Fruit fly (Drosophila melanogaster) whole organism, embryonic: ENCODE results near the gene CG1273.
A peak's percentile ranks its signal among the peaks of the same experiment; 100 is the strongest.

ENCODE experiments used
- B-H1 ChIP-seq: fragments of 200-800 bp; sonication (Bioruptor generic); IDR thresholded peaks from 3 replicates; pipeline ENCODE4 v1.3.6; 2022; ENCODE audit warnings: missing biosample characterization, missing genetic modification characterization
- CG11093 ChIP-seq: fragments of 200-800 bp; sonication (Bioruptor generic); IDR thresholded peaks from 3 replicates; pipeline ENCODE4 v1.3.6; 2022; ENCODE audit warnings: missing biosample characterization, missing genetic modification characterization
- CG11695 ChIP-seq: fragments of 200-800 bp; sonication (Bioruptor generic); IDR thresholded peaks from 3 replicates; pipeline ENCODE4 v1.3.6; 2022; ENCODE audit warnings: missing biosample characterization, missing genetic modification characterization
- CG12219 ChIP-seq: fragments of 200-800 bp; sonication (Bioruptor generic); optimal IDR thresholded peaks from 3 replicates; lab custom pipeline; 2018; ENCODE audit warnings: missing biosample characterization, mild to moderate bottlenecking, missing genetic modification characterization
- CG12236 ChIP-seq: fragments of 200-800 bp; sonication (Bioruptor generic); optimal IDR thresholded peaks from 2 replicates; lab custom pipeline; 2016; ENCODE audit warnings: missing biosample characterization, missing genetic modification characterization
- CG13296 ChIP-seq: fragments of 200-800 bp; sonication (Bioruptor generic); optimal IDR thresholded peaks from 3 replicates; lab custom pipeline; 2018; ENCODE audit warnings: missing biosample characterization, mild to moderate bottlenecking, missing genetic modification characterization
- CG13424 ChIP-seq: fragments of 200-800 bp; sonication (Bioruptor generic); optimal IDR thresholded peaks from 2 replicates; lab custom pipeline; 2019; ENCODE audit warnings: missing biosample characterization, mild to moderate bottlenecking, missing genetic modification characterization, moderate library complexity
- CG15514 ChIP-seq: fragments of 200-800 bp; sonication (Bioruptor generic); optimal IDR thresholded peaks from 3 replicates; lab custom pipeline; 2017; ENCODE audit warnings: missing biosample characterization, missing genetic modification characterization, mild to moderate bottlenecking, moderate library complexity, missing genetic modification reagents
- CG16779 ChIP-seq: fragments of 200-800 bp; sonication (Bioruptor generic); IDR thresholded peaks from 2 replicates; pipeline ENCODE4 v1.3.6; 2022; ENCODE audit warnings: missing biosample characterization, missing genetic modification characterization
- CG16815 ChIP-seq: fragments of 200-800 bp; sonication (Bioruptor generic); optimal IDR thresholded peaks from 3 replicates; lab custom pipeline; 2017; ENCODE audit warnings: missing biosample characterization, mild to moderate bottlenecking, missing genetic modification characterization
- CG17186 ChIP-seq: fragments of 200-800 bp; sonication (Bioruptor generic); optimal IDR thresholded peaks from 3 replicates; lab custom pipeline; 2017; ENCODE audit warnings: missing biosample characterization, missing genetic modification reagents, missing genetic modification characterization
- CG17829 ChIP-seq: fragments of 200-800 bp; optimal IDR thresholded peaks from 2 replicates; lab custom pipeline; 2019; ENCODE audit warnings: missing biosample characterization, mild to moderate bottlenecking, missing genetic modification characterization, moderate library complexity
- CG1792 ChIP-seq: fragments of 200-800 bp; sonication (Bioruptor generic); optimal IDR thresholded peaks from 2 replicates; lab custom pipeline; 2016; ENCODE audit warnings: missing biosample characterization, missing genetic modification characterization
- CG30431 ChIP-seq: fragments of 200-800 bp; sonication (Bioruptor generic); optimal IDR thresholded peaks from 2 replicates; lab custom pipeline; 2017; ENCODE audit warnings: missing biosample characterization, missing genetic modification characterization
- CG3726 ChIP-seq: fragments of 200-800 bp; sonication (Bioruptor generic); IDR thresholded peaks from 3 replicates; pipeline ENCODE4, ENCODE4 v1.3.6; 2022; ENCODE audit warnings: missing biosample characterization, missing genetic modification characterization
- CG4282 ChIP-seq: fragments of 200-800 bp; sonication (Bioruptor generic); optimal IDR thresholded peaks from 2 replicates; lab custom pipeline; 2016; ENCODE audit warnings: missing biosample characterization, missing genetic modification characterization
- CG6175 ChIP-seq: fragments of 200-800 bp; sonication (Bioruptor generic); IDR thresholded peaks from 3 replicates; pipeline ENCODE4 v1.3.6; 2022; ENCODE audit warnings: missing biosample characterization, missing genetic modification characterization
- CG6272 ChIP-seq: fragments of 200-800 bp; sonication (Bioruptor generic); IDR thresholded peaks from 2 replicates; pipeline ENCODE4 v1.3.6; 2022; ENCODE audit warnings: missing biosample characterization, missing genetic modification characterization
- CG6683 ChIP-seq: fragments of 200-800 bp; sonication (Bioruptor generic); optimal IDR thresholded peaks from 2 replicates; lab custom pipeline; 2017; ENCODE audit warnings: missing biosample characterization, mild to moderate bottlenecking, missing genetic modification characterization, missing genetic modification reagents
- CG7372 ChIP-seq: fragments of 200-800 bp; sonication (Bioruptor generic); IDR thresholded peaks from 2 replicates; pipeline ENCODE4 v1.3.6; 2022; ENCODE audit warnings: missing biosample characterization, missing genetic modification characterization
- CG7928 ChIP-seq: fragments of 200-800 bp; sonication (Bioruptor generic); optimal IDR thresholded peaks from 2 replicates; lab custom pipeline; 2017; ENCODE audit warnings: missing biosample characterization, mild to moderate bottlenecking, missing genetic modification characterization
- CG7987 ChIP-seq: fragments of 200-800 bp; sonication (Bioruptor generic); optimal IDR thresholded peaks from 2 replicates; lab custom pipeline; 2018; ENCODE audit warnings: missing biosample characterization, mild to moderate bottlenecking, missing genetic modification characterization, moderate library complexity
- D19B ChIP-seq: fragments of 200-800 bp; sonication (Bioruptor generic); optimal IDR thresholded peaks from 2 replicates; lab custom pipeline; 2017; ENCODE audit warnings: missing biosample characterization, mild to moderate bottlenecking, missing genetic modification characterization
- Dp ChIP-seq: fragments of 200-800 bp; sonication (Bioruptor generic); optimal IDR thresholded peaks from 2 replicates; lab custom pipeline; 2018; ENCODE audit warnings: missing biosample characterization, mild to moderate bottlenecking, missing genetic modification characterization, moderate library complexity
- Fer3 ChIP-seq: fragments of 200-800 bp; sonication (Bioruptor generic); optimal IDR thresholded peaks from 2 replicates; lab custom pipeline; 2018; ENCODE audit warnings: missing biosample characterization, mild to moderate bottlenecking, missing genetic modification characterization, moderate library complexity
- Gsc ChIP-seq: fragments of 200-800 bp; sonication (Bioruptor generic); IDR thresholded peaks from 2 replicates; pipeline ENCODE4 v1.3.6; 2022; ENCODE audit warnings: missing biosample characterization, missing genetic modification characterization
- H15 ChIP-seq: fragments of 200-800 bp; sonication (Bioruptor generic); IDR thresholded peaks from 3 replicates; pipeline ENCODE4 v1.3.6; 2022; ENCODE audit warnings: missing biosample characterization, missing genetic modification characterization
- Lhr ChIP-seq: fragments of 200-800 bp; sonication (Bioruptor generic); optimal IDR thresholded peaks from 3 replicates; lab custom pipeline; 2017; ENCODE audit warnings: mild to moderate bottlenecking, missing biosample characterization, missing genetic modification reagents, missing genetic modification characterization
- MESR4 ChIP-seq: fragments of 200-800 bp; sonication (Bioruptor generic); optimal IDR thresholded peaks from 2 replicates; lab custom pipeline; 2018; ENCODE audit warnings: missing biosample characterization, mild to moderate bottlenecking, missing genetic modification characterization, moderate library complexity
- Max ChIP-seq: fragments of 200-800 bp; sonication (Bioruptor generic); optimal IDR thresholded peaks from 2 replicates; lab custom pipeline; 2016; ENCODE audit warnings: missing biosample characterization, mild to moderate bottlenecking, missing genetic modification characterization
- Rfx ChIP-seq: fragments of 200-800 bp; sonication (Bioruptor generic); IDR thresholded peaks from 2 replicates; pipeline ENCODE4 v1.3.6; 2022; ENCODE audit warnings: missing biosample characterization, missing genetic modification characterization
- ato ChIP-seq: fragments of 200-800 bp; sonication (Bioruptor generic); IDR thresholded peaks from 2 replicates; pipeline ENCODE4 v1.3.6; 2022; ENCODE audit warnings: missing biosample characterization, missing genetic modification characterization; ENCODE audit not compliant: partially characterized antibody
- bsh ChIP-seq, 2 experiments: fragments of 200-800 bp; sonication (Bioruptor generic); optimal IDR thresholded peaks; 2 replicates each; lab custom pipeline; 2017 to 2018; ENCODE audit warnings: mild to moderate bottlenecking in 2 of 2, missing biosample characterization in 2 of 2, missing genetic modification characterization in 2 of 2, moderate library complexity in 1 of 2
- chn ChIP-seq: fragments of 200-800 bp; sonication (Bioruptor generic); optimal IDR thresholded peaks from 2 replicates; lab custom pipeline; 2016; ENCODE audit warnings: missing biosample characterization, missing genetic modification characterization
- danr ChIP-seq: fragments of 200-800 bp; sonication (Bioruptor generic); IDR thresholded peaks from 2 replicates; pipeline ENCODE4 v1.3.6; 2022; ENCODE audit warnings: missing biosample characterization, missing genetic modification characterization
- esg ChIP-seq: fragments of 200-800 bp; sonication (Bioruptor generic); conservative IDR thresholded peaks from 2 replicates; pipeline ENCODE4 v1.3.6; 2022; ENCODE audit warnings: missing biosample characterization, missing genetic modification characterization
- eyg ChIP-seq: fragments of 200-800 bp; sonication (Bioruptor generic); optimal IDR thresholded peaks from 3 replicates; lab custom pipeline; 2016; ENCODE audit warnings: missing biosample characterization, missing genetic modification characterization
- pan ChIP-seq, 4 experiments: fragments of >200 bp in 3 of 4; fragments of 200-800 bp in 1 of 4; sonication (Bioruptor generic) in 1 of 4; optimal IDR thresholded peaks in 3 of 4; IDR thresholded peaks in 1 of 4; 2 replicates each; pipeline versions ENCODE4 v1.3.6 to Lab custom; 2017 to 2022; ENCODE audit warnings: missing biosample characterization in 2 of 4, missing genetic modification characterization in 2 of 4, mixed read lengths in 1 of 4
- pho ChIP-seq: fragments of 200-800 bp; sonication (Bioruptor generic); optimal IDR thresholded peaks from 2 replicates; lab custom pipeline; 2016; ENCODE audit warnings: missing biosample characterization, missing genetic modification characterization
- pnt ChIP-seq: fragments of 200-800 bp; sonication (Bioruptor generic); optimal IDR thresholded peaks from 3 replicates; lab custom pipeline; 2016; ENCODE audit warnings: missing biosample characterization, missing genetic modification characterization
- sens-2 ChIP-seq: fragments of 200-800 bp; sonication (Bioruptor generic); IDR thresholded peaks from 2 replicates; pipeline ENCODE4 v1.3.6; 2022; ENCODE audit warnings: missing biosample characterization, missing genetic modification characterization
- stwl ChIP-seq: fragments of 200-800 bp; sonication (Bioruptor generic); optimal IDR thresholded peaks from 3 replicates; lab custom pipeline; 2018; ENCODE audit warnings: missing biosample characterization, mild to moderate bottlenecking, missing genetic modification characterization, moderate library complexity
- sug ChIP-seq: fragments of 200-800 bp; optimal IDR thresholded peaks from 2 replicates; lab custom pipeline; 2019; ENCODE audit warnings: missing biosample characterization, mild to moderate bottlenecking, missing genetic modification characterization, moderate library complexity
- tin ChIP-seq: fragments of 200-800 bp; sonication (Bioruptor generic); optimal IDR thresholded peaks from 3 replicates; lab custom pipeline; 2016; ENCODE audit warnings: missing biosample characterization, missing genetic modification characterization
- trem ChIP-seq: fragments of 200-800 bp; optimal IDR thresholded peaks from 3 replicates; lab custom pipeline; 2019; ENCODE audit warnings: missing biosample characterization, mild to moderate bottlenecking, missing genetic modification characterization, moderate library complexity
- ttk ChIP-seq: fragments of 200-800 bp; sonication (Bioruptor generic); IDR thresholded peaks from 2 replicates; pipeline ENCODE4 v2.1.2; 2022; ENCODE audit warnings: missing biosample characterization, missing genetic modification characterization
- vfl ChIP-seq: fragments of 200-800 bp; sonication (Bioruptor generic); optimal IDR thresholded peaks from 2 replicates; lab custom pipeline; 2016; ENCODE audit warnings: missing biosample characterization, missing genetic modification characterization
- wek ChIP-seq: fragments of 200-800 bp; sonication (Bioruptor generic); optimal IDR thresholded peaks from 3 replicates; lab custom pipeline; 2018; ENCODE audit warnings: missing biosample characterization, mild to moderate bottlenecking, missing genetic modification characterization, moderate library complexity

CG1273 gene

DNA sequence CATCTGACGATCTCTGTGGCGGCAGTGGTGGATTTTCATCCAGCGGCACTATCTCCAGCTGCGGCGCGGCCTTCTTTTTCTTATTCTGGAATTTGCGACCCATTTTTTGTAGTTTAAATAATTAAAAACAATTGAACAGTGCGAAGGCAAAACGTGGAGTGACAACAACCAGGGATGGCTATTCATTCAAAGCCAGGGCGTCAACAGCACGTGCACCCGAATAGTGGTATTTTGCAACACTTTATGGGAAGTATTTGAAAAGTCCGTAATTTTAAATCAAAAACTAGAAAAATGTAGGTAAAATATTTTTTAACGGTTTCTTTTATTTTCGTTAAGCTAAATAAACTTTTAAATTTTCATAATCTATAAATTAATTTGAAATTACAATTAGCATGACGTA, 19.1 kb downstream of the CG1273 start, which contains the start of gene CG11583 (continued):
- TF ChIP-seq CG4282 (GFP tag; lab: Kevin White, UChicago), result peak; percentile 18
- no peak for TF ChIP-seq H15
- TF ChIP-seq CG15514 (GFP tag; lab: Kevin White, UChicago), result peak; percentile 97
- TF ChIP-seq vfl, result peak; percentile 47
- TF ChIP-seq pho (GFP tag; lab: Kevin White, UChicago), result peak; percentile 60
- TF ChIP-seq CG16815 (GFP tag; lab: Kevin White, UChicago), result no peak
- peak; percentile 62 for TF ChIP-seq CG17186
- TF ChIP-seq MESR4 (GFP tag; lab: Kevin White, UChicago), result peak; percentile 83
- TF ChIP-seq, all 482 proteins: peak for 144

DNA sequence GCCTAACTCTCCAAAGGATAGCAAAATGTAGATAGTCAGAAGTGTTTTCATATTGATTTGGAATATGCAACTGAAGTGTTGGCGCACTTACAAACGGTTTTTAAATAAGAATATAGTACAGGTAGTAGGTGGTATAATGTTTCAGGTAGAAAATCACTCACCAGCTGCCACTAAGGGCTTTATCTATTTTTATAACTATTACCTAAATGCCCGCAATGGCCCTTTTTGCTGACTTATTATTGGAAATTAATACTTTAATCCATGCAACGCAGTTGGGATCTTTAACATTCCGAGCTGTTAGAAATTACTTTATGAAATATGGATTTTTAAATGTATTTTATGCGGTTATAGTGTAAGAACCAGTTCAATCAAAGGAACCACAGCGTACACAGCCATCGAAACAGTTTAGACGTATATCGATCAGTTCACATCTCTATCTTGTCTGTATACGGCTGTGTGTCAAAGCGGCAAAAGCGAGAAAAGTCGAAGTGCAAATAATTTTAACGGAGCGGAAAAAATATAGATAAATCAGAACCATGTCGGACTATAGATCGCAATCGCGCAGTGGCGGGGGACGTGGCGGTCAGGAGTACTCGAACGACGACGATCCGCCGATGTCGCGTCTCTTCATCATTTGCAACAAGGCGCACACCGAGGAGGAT, 20.0 kb downstream of the CG1273 start, which contains the start of the genes srw and CG1316:
TSS of gene srw (minus strand) at position 51 of the 662 bp plus-strand sequence.
TSS of gene CG1316 (plus strand) at position 424 of the 662 bp plus-strand sequence.
- no peak for TF ChIP-seq CG6683 (GFP tag; lab: Kevin White, UChicago)
- TF ChIP-seq CG7928 (GFP tag; lab: Kevin White, UChicago), result peak; percentile 29
- TF ChIP-seq pan (optimal IDR thresholded peaks at IDR 0.05; lab: Kevin White, UChicago), result no peak
- no peak for TF ChIP-seq pan (GFP tag; optimal IDR thresholded peaks at IDR 0.05 in 1 of 2, IDR thresholded peaks at IDR 0.05 in 1 of 2)
- TF ChIP-seq trem (tag; lab: Kevin White, UChicago), result peak; percentile 50
- no peak for TF ChIP-seq esg (GFP tag; lab: Robert Waterston, UW)
- peak; percentile 21 for TF ChIP-seq CG17829
- TF ChIP-seq wek (GFP tag; lab: Kevin White, UChicago), result no peak
- no peak for TF ChIP-seq CG6175 (GFP tag; lab: Robert Waterston, UW)
- TF ChIP-seq CG11695, result no peak
- TF ChIP-seq MESR4 (GFP tag; lab: Kevin White, UChicago), result peak; percentile 95
- no peak for TF ChIP-seq CG7987
- no peak for TF ChIP-seq CG12219 (GFP tag; lab: Kevin White, UChicago)
- TF ChIP-seq CG11093 (GFP tag; lab: Robert Waterston, UW), result no peak
- TF ChIP-seq CG1792 (GFP tag; lab: Kevin White, UChicago), result no peak
- TF ChIP-seq CG6272 (GFP tag; lab: Robert Waterston, UW), result no peak
- TF ChIP-seq Rfx, result 0 out of 2 replicates have a peak, but pooled peaks have one; percentile 38
- no peak for TF ChIP-seq pnt (GFP tag; lab: Kevin White, UChicago)
- TF ChIP-seq danr, result no peak
- no peak for TF ChIP-seq ttk
- TF ChIP-seq Dp (GFP tag; lab: Kevin White, UChicago), result peak; percentile 62
- TF ChIP-seq Fer3 (tag; lab: Kevin White, UChicago), result no peak
- TF ChIP-seq ato, result no peak
- TF ChIP-seq CG4282 (GFP tag; lab: Kevin White, UChicago), result no peak
- no peak for TF ChIP-seq bsh (GFP tag; optimal IDR thresholded peaks at IDR 0.05; lab: Kevin White, UChicago)
- TF ChIP-seq CG30431, result no peak
- TF ChIP-seq stwl (tag; lab: Kevin White, UChicago), result peak; percentile 23
- no peak for TF ChIP-seq CG13296 (GFP tag; lab: Kevin White, UChicago)
- TF ChIP-seq Lhr (GFP tag; lab: Kevin White, UChicago), result no peak
- no peak for TF ChIP-seq Gsc (GFP tag; lab: Robert Waterston, UW)
- no peak for TF ChIP-seq chn
- no peak for TF ChIP-seq Max (GFP tag; lab: Kevin White, UChicago)
- TF ChIP-seq B-H1 (GFP tag; lab: Robert Waterston, UW), result no peak
- TF ChIP-seq CG7372 (GFP tag; lab: Robert Waterston, UW), result no peak
- no peak for TF ChIP-seq CG12236 (GFP tag; lab: Kevin White, UChicago)
- peak; percentile 23 for TF ChIP-seq sug (tag; lab: Kevin White, UChicago)
- no peak for TF ChIP-seq CG16779 (GFP tag; lab: Robert Waterston, UW)
- TF ChIP-seq CG13424 (tag; lab: Kevin White, UChicago), result no peak
- TF ChIP-seq D19B (GFP tag; lab: Kevin White, UChicago), result no peak
- TF ChIP-seq sens-2 (GFP tag; lab: Robert Waterston, UW), result no peak
- TF ChIP-seq CG3726 (GFP tag; lab: Robert Waterston, UW), result no peak
- TF ChIP-seq tin (GFP tag; lab: Kevin White, UChicago), result no peak
- TF ChIP-seq eyg, result no peak
